Worm (Caenorhabditis elegans) whole organism, L2 larva: ENCODE data around the gene C17A2.4.

Source experiments
- aly-2 ChIP-seq: fragments of 150-350 bp; optimal IDR thresholded peaks from 2 replicates; lab custom pipeline; 2014; ENCODE audit warnings: missing biosample characterization, missing genetic modification characterization
- ama-1 ChIP-seq: fragments of 150-350 bp; optimal IDR thresholded peaks from 2 replicates; lab custom pipeline; 2018; ENCODE audit warnings: inconsistent platforms
- blmp-1 ChIP-seq: sonication (generic microtip); optimal IDR thresholded peaks from 2 replicates; lab custom pipeline; 2017; ENCODE audit warnings: missing genetic modification characterization, mild to moderate bottlenecking, missing compliant biosample characterization, antibody characterized with exemption, moderate library complexity; ENCODE audit not compliant: insufficient read depth
- ceh-82 ChIP-seq: fragments of 150-350 bp; optimal IDR thresholded peaks from 2 replicates; lab custom pipeline; 2014; ENCODE audit warnings: missing biosample characterization, missing genetic modification characterization
- lin-13 ChIP-seq: fragments of 150-350 bp; optimal IDR thresholded peaks from 2 replicates; lab custom pipeline; 2014; ENCODE audit warnings: missing biosample characterization, missing genetic modification reagents, missing genetic modification characterization
- mdl-1 ChIP-seq, 2 experiments: fragments of 150-350 bp in 1 of 2; sonication (generic microtip) in 1 of 2; optimal IDR thresholded peaks; 2 replicates each; lab custom pipeline; 2017; ENCODE audit warnings: missing biosample characterization in 2 of 2, missing genetic modification characterization in 2 of 2
- nhr-10 ChIP-seq: sonication (generic microtip); optimal IDR thresholded peaks from 2 replicates; lab custom pipeline; 2017; ENCODE audit warnings: missing biosample characterization, missing genetic modification characterization
- nhr-12 ChIP-seq: fragments of 150-350 bp; optimal IDR thresholded peaks from 2 replicates; lab custom pipeline; 2014; ENCODE audit warnings: missing biosample characterization, missing genetic modification characterization
- nhr-23 ChIP-seq: fragments of 150-350 bp; optimal IDR thresholded peaks from 2 replicates; lab custom pipeline; 2014; ENCODE audit warnings: missing biosample characterization, missing genetic modification reagents, missing genetic modification characterization
- nhr-6 ChIP-seq: fragments of 150-350 bp; optimal IDR thresholded peaks from 2 replicates; lab custom pipeline; 2014; ENCODE audit warnings: missing biosample characterization, missing genetic modification characterization
- nhr-77 ChIP-seq: fragments of 150-350 bp; optimal IDR thresholded peaks from 2 replicates; lab custom pipeline; 2014; ENCODE audit warnings: missing biosample characterization, missing genetic modification characterization
- unc-55 ChIP-seq: fragments of 150-350 bp; sonication (generic microtip); optimal IDR thresholded peaks from 3 replicates; lab custom pipeline; 2014; ENCODE audit warnings: missing biosample characterization, missing genetic modification reagents, missing genetic modification characterization
- unc-62 ChIP-seq: fragments of 150-350 bp; optimal IDR thresholded peaks from 2 replicates; lab custom pipeline; 2014; ENCODE audit warnings: missing biosample characterization, missing genetic modification reagents, missing genetic modification characterization
- ztf-11 ChIP-seq: sonication (generic microtip); optimal IDR thresholded peaks from 2 replicates; lab custom pipeline; 2017; ENCODE audit warnings: missing biosample characterization, missing genetic modification characterization

- TF ChIP-seq blmp-1 (no peak), nhr-6 (tag; lab: Kevin White, UChicago) (no peak), unc-62 (no peak), lin-13 (GFP tag; lab: Kevin White, UChicago) (no peak), ztf-11 (tag; lab: Kevin White, UChicago) (no peak), ceh-82 (tag; lab: Kevin White, UChicago) (no peak), unc-55 (GFP tag; lab: Kevin White, UChicago) (no peak), aly-2 (no peak), nhr-77 (tag; lab: Kevin White, UChicago) (no peak), nhr-10 (tag; lab: Kevin White, UChicago) (no peak), nhr-12 (tag; lab: Kevin White, UChicago) (no peak), mdl-1 (tag; optimal IDR thresholded peaks at IDR 0.05; lab: Kevin White, UChicago) (no peak), ama-1 (lab: Kevin White, UChicago) (no peak), nhr-23 (no peak)
These were observed 25.0 kb downstream of the C17A2.4 start, which contains the start of gene nhr-261 for ce11 chrII:3864652-3865051.
